Worm (Caenorhabditis elegans) whole organism, mixed stage, embryonic: ENCODE data around the gene nep-23.
"Not testable (repeated sequence)": the region's sequence is repeated elsewhere in the genome, so short reads cannot be mapped to it uniquely, and the experiment has no call there.

Experiments
- bed-3 ChIP-seq: fragments of 200-800 bp; sonication (Bioruptor generic); optimal IDR thresholded peaks from 3 replicates; lab custom pipeline; 2018; ENCODE audit warnings: mild to moderate bottlenecking, missing genetic modification characterization, moderate library complexity, missing compliant biosample characterization
- blmp-1 ChIP-seq: fragments of 150-350 bp; optimal IDR thresholded peaks from 2 replicates; lab custom pipeline; 2014; ENCODE audit warnings: missing biosample characterization, missing genetic modification characterization
- ceh-39 ChIP-seq: fragments of 150-350 bp; optimal IDR thresholded peaks from 2 replicates; lab custom pipeline; 2014; ENCODE audit warnings: missing biosample characterization, missing genetic modification characterization
- ceh-43 ChIP-seq: fragments of 200-800 bp; sonication (Bioruptor generic); optimal IDR thresholded peaks from 2 replicates; lab custom pipeline; 2018; ENCODE audit warnings: mild to moderate bottlenecking, missing genetic modification characterization, moderate library complexity, missing compliant biosample characterization
- elt-1 ChIP-seq: sonication (generic microtip); optimal IDR thresholded peaks from 2 replicates; lab custom pipeline; 2017; ENCODE audit warnings: missing genetic modification characterization, mild to moderate bottlenecking, missing compliant biosample characterization, antibody characterized with exemption, moderate library complexity, borderline replicate concordance; ENCODE audit not compliant: insufficient read depth
- elt-3 ChIP-seq: fragments of 150-350 bp; optimal IDR thresholded peaks from 2 replicates; lab custom pipeline; 2014; ENCODE audit warnings: missing biosample characterization, missing genetic modification characterization
- flh-1 ChIP-seq: fragments of 200-800 bp; sonication (Bioruptor generic); optimal IDR thresholded peaks from 2 replicates; lab custom pipeline; 2018; ENCODE audit warnings: mild to moderate bottlenecking, missing genetic modification characterization, moderate library complexity, missing compliant biosample characterization
- ham-2 ChIP-seq: fragments of 200-800 bp; sonication (Bioruptor generic); optimal IDR thresholded peaks from 2 replicates; lab custom pipeline; 2018; ENCODE audit warnings: mild to moderate bottlenecking, missing genetic modification characterization, missing compliant biosample characterization
- hlh-1 ChIP-seq: fragments of 150-350 bp; optimal IDR thresholded peaks from 2 replicates; lab custom pipeline; 2014; ENCODE audit warnings: missing biosample characterization, missing genetic modification reagents, missing genetic modification characterization
- lin-13 ChIP-seq: fragments of 150-350 bp; optimal IDR thresholded peaks from 2 replicates; lab custom pipeline; 2014; ENCODE audit warnings: missing biosample characterization, missing genetic modification characterization
- lin-32 ChIP-seq: fragments of 200-800 bp; sonication (Bioruptor generic); optimal IDR thresholded peaks from 2 replicates; lab custom pipeline; 2018; ENCODE audit warnings: mild to moderate bottlenecking, missing genetic modification characterization, missing compliant biosample characterization
- mep-1 ChIP-seq: fragments of 150-350 bp; optimal IDR thresholded peaks from 2 replicates; lab custom pipeline; 2017; ENCODE audit warnings: missing biosample characterization, missing genetic modification reagents, missing genetic modification characterization, inconsistent platforms
- mls-2 ChIP-seq: sonication (generic microtip); optimal IDR thresholded peaks from 2 replicates; lab custom pipeline; 2016; ENCODE audit warnings: mild to moderate bottlenecking, missing genetic modification characterization, moderate library complexity, missing compliant biosample characterization
- nhr-12 ChIP-seq: fragments of 150-350 bp; optimal IDR thresholded peaks from 2 replicates; lab custom pipeline; 2014; ENCODE audit warnings: missing biosample characterization, missing genetic modification characterization
- nhr-2 ChIP-seq: fragments of 150-350 bp; optimal IDR thresholded peaks from 2 replicates; lab custom pipeline; 2014; ENCODE audit warnings: missing biosample characterization, missing genetic modification characterization
- nhr-237 ChIP-seq: fragments of 150-350 bp; optimal IDR thresholded peaks from 2 replicates; lab custom pipeline; 2014; ENCODE audit warnings: missing biosample characterization, missing genetic modification characterization
- nhr-28 ChIP-seq: fragments of 150-350 bp; optimal IDR thresholded peaks from 2 replicates; lab custom pipeline; 2014; ENCODE audit warnings: missing biosample characterization, missing genetic modification characterization
- nhr-76 ChIP-seq: sonication (generic microtip); optimal IDR thresholded peaks from 2 replicates; lab custom pipeline; 2017; ENCODE audit warnings: missing biosample characterization, missing genetic modification characterization
- pha-4 ChIP-seq: fragments of 150-350 bp; optimal IDR thresholded peaks from 2 replicates; lab custom pipeline; 2018; ENCODE audit warnings: missing biosample characterization, missing genetic modification reagents, missing genetic modification characterization
- sem-2 ChIP-seq: fragments of 200-800 bp; sonication (Bioruptor generic); optimal IDR thresholded peaks from 2 replicates; lab custom pipeline; 2018; ENCODE audit warnings: mild to moderate bottlenecking, missing genetic modification characterization, missing compliant biosample characterization
- snpc-4 ChIP-seq: fragments of 150-350 bp; optimal IDR thresholded peaks from 2 replicates; lab custom pipeline; 2014; ENCODE audit warnings: missing biosample characterization, missing genetic modification characterization
- sptf-1 ChIP-seq: sonication (generic microtip); optimal IDR thresholded peaks from 2 replicates; lab custom pipeline; 2017; ENCODE audit warnings: mild to moderate bottlenecking, missing genetic modification characterization, moderate library complexity, missing compliant biosample characterization
- tbx-8 ChIP-seq: fragments of 200-800 bp; sonication (Bioruptor generic); optimal IDR thresholded peaks from 2 replicates; lab custom pipeline; 2018; ENCODE audit warnings: mild to moderate bottlenecking, missing genetic modification characterization, moderate library complexity, missing compliant biosample characterization
- unc-120 ChIP-seq: sonication (generic microtip); optimal IDR thresholded peaks from 2 replicates; lab custom pipeline; 2017; ENCODE audit warnings: missing genetic modification characterization, missing compliant biosample characterization; ENCODE audit not compliant: poor library complexity, severe bottlenecking
- unc-39 ChIP-seq: fragments of 150-350 bp; optimal IDR thresholded peaks from 2 replicates; lab custom pipeline; 2014; ENCODE audit warnings: missing biosample characterization, missing genetic modification characterization
- unc-62 ChIP-seq: fragments of 150-350 bp; optimal IDR thresholded peaks from 2 replicates; lab custom pipeline; 2014; ENCODE audit warnings: missing biosample characterization, missing genetic modification reagents, missing genetic modification characterization
- zip-8 ChIP-seq: fragments of 150-350 bp; optimal IDR thresholded peaks from 2 replicates; lab custom pipeline; 2014; ENCODE audit warnings: missing biosample characterization, missing genetic modification characterization
- ztf-11 ChIP-seq: fragments of 150-350 bp; optimal IDR thresholded peaks from 2 replicates; lab custom pipeline; 2014; ENCODE audit warnings: missing biosample characterization, missing genetic modification characterization

The nep-23 gene

DNA sequence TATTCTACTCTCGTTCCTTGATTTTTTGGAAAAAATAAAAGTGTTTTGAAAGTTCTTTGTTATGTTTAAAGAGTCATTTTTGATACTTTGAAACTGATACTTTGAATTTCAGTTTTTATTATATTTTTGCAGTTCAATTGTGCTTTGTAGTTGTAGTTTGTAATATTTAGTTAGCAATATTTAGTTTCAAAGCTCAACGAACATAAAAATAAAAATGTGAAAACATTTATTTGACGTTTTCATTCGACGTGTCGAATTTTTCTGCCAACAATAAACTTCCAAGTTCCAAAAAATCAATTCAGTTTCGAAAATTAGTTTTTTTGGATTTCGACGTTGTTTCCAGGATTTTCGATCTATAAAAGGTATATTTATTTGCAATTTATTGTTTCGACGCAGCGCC, at the start of gene nep-23:
TSS of gene nep-23 (plus strand) at position 301 of the 400 bp plus-strand sequence.
- TF ChIP-seq mep-1 (tag; lab: Kevin White, UChicago) (no peak), nhr-76 (no peak), lin-13 (no peak), ceh-39 (no peak), elt-1 (tag; lab: Kevin White, UChicago) (no peak), ham-2 (GFP tag; lab: Kevin White, UChicago) (no peak), snpc-4 (tag; lab: Kevin White, UChicago) (no peak), ceh-43 (no peak), hlh-1 (no peak)

DNA sequence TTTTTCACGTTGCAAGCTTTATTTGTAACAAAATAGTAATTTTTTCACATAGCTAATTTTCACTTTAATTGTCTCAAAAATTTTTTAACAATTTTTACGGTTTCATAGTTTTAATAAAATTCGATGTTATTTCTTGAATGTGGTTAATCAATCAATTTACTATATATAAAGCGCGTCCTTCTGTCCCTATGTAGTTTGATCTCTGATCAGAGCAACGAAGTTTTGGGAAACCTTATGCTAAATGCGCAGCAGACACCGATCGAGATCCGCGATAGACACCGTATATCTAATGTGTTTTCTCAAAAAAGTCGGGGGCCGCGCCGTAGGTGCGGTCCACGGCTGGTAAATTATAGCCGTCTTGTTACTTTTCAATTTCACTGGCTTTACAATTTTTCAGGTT, 31.6 kb upstream of the nep-23 start:
- TF ChIP-seq mls-2 (tag; lab: Kevin White, UChicago) (no peak), zip-8 (tag; lab: Kevin White, UChicago) (no peak), nhr-12 (no peak), ham-2 (GFP tag; lab: Kevin White, UChicago) (no peak), unc-39 (tag; lab: Kevin White, UChicago) (no peak)

DNA sequence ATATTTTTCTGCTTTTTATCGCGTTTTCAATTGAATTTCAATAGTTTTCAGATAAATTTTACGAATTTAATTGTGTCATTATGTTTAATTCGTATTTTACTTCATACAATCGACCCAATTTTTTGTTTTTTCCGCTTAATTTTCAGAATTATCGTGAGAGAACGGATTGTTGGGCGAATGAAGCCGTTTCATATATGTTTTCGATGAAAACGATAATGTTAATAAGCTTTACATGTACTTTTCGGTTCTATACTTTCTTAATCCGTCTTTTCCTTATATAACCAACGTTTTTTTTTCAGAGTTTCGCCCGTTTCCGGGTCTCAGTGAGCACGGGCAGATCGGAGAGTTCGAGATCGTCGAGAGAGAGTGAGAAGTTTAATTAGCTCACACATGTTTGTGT, 24.9 kb upstream of the nep-23 start, which contains the start of gene T06A10.2:
TSS of gene T06A10.2 (plus strand) at position 301 of the 400 bp plus-strand sequence.
- not testable (repeated sequence) for TF ChIP-seq nhr-28 (tag; lab: Kevin White, UChicago); zip-8 (tag; lab: Kevin White, UChicago); unc-62 (GFP tag; lab: Kevin White, UChicago)

DNA sequence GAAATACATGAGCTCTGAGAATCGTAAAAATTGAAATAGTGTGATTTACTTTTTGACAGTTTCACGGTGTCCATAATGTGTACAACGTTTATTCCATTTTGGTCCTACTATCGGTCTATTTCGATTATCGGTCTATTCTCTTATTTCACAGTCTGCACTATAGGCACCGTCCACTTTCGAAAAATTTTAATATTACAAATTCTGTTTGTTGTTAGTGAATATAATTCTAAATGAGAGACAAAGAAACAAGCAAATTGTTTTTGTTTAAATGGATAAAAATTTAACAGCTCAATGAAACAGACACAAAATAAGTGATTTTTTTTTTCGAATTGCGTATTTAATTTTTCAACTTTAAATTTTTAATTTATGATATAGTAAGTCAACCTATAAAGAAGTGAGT, 21.9 kb upstream of the nep-23 start:
- TF ChIP-seq unc-62 (GFP tag; lab: Kevin White, UChicago) (no peak), nhr-28 (tag; lab: Kevin White, UChicago) (no peak), zip-8 (tag; lab: Kevin White, UChicago) (no peak), flh-1 (no peak), ceh-43 (no peak), lin-13 (no peak)

DNA sequence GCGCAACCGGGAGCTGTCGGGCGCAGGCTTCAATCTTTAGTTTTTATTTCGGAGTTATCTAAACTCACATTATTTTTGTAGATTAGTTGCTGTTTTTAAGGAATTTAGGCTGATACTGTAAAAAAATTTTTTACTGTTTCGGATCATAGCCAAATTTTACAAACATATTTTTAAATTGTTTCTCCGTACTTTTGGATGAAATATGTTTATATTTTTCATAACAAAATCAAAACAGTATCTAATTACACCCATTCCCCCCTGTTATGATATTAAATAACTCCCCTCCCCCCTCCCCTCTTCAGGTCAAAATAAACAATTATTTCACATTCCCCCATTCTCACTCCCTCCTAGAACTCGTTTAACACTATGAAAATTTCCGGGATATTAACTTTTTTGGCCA, 4.4 kb upstream of the nep-23 start, which contains the start of gene Y116A8C.3:
TSS of gene Y116A8C.3 (plus strand) at position 301 of the 400 bp plus-strand sequence.
- no peak for TF ChIP-seq tbx-8 (GFP tag; lab: Kevin White, UChicago)
- TF ChIP-seq nhr-237: no peak
- no peak for TF ChIP-seq bed-3 (GFP tag; lab: Kevin White, UChicago)
- TF ChIP-seq unc-120 (tag; lab: Kevin White, UChicago): no peak
- TF ChIP-seq unc-39 (tag; lab: Kevin White, UChicago): no peak
- TF ChIP-seq nhr-2: no peak
- no peak for TF ChIP-seq ztf-11
- no peak for TF ChIP-seq elt-3 (tag; lab: Kevin White, UChicago)
- no peak for TF ChIP-seq elt-1 (tag; lab: Kevin White, UChicago)
- TF ChIP-seq lin-32: no peak
- no peak for TF ChIP-seq nhr-76
- TF ChIP-seq snpc-4 (tag; lab: Kevin White, UChicago): no peak
- no peak for TF ChIP-seq flh-1
- TF ChIP-seq pha-4 (tag; lab: Kevin White, UChicago): no peak
- no peak for TF ChIP-seq sem-2
- no peak for TF ChIP-seq blmp-1

DNA sequence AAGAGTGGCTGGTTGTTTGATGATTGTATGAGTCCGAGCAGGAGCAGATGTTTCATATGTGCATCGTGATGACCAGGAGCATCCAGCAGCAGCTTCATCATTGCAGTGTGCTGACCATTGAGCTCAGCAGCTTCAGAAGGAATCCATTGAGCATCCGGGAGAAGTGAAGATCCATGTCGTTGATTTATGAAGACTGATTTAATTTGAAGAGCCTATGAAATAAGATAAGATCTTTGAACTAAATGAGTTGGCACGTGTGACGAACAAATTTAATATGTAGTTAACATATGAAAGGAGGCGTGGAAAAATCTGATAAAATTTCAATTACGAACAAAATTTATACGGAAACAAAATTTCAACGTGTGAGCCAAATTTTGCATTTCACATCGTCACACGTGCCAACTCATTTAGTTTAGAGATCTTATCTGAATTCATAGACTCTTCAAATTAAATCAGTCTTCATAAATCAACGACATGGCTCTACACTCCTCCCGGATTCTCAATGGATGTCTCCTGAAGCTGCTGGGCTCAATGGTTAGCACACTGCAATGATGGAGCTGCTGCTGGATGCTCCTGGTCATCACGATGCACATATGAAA, 2.2 kb upstream of the nep-23 start, which contains the start of the genes Y116A8C.469 and Y116A8C.468:
TSS of gene Y116A8C.469 (minus strand) at position 101 of the 599 bp plus-strand sequence.
TSS of gene Y116A8C.468 (plus strand) at position 549 of the 599 bp plus-strand sequence.
- TF ChIP-seq nhr-28 (tag; lab: Kevin White, UChicago): no peak
- TF ChIP-seq zip-8 (tag; lab: Kevin White, UChicago): no peak
- TF ChIP-seq unc-62 (GFP tag; lab: Kevin White, UChicago): no peak
- TF ChIP-seq tbx-8 (GFP tag; lab: Kevin White, UChicago): no peak
- TF ChIP-seq flh-1: no peak
- TF ChIP-seq nhr-12: no peak
- no peak for TF ChIP-seq nhr-237
- no peak for TF ChIP-seq bed-3 (GFP tag; lab: Kevin White, UChicago)
- TF ChIP-seq unc-39 (tag; lab: Kevin White, UChicago): no peak
- TF ChIP-seq nhr-2: no peak
- no peak for TF ChIP-seq unc-120 (tag; lab: Kevin White, UChicago)
- TF ChIP-seq ham-2 (GFP tag; lab: Kevin White, UChicago): no peak
- no peak for TF ChIP-seq sptf-1 (tag; lab: Kevin White, UChicago)
- no peak for TF ChIP-seq nhr-76
- TF ChIP-seq mep-1 (tag; lab: Kevin White, UChicago): no peak
- TF ChIP-seq pha-4 (tag; lab: Kevin White, UChicago): no peak
